Worm (Caenorhabditis elegans) whole organism, mixed stage, embryonic: Measurements from ENCODE around the gene F59B1.2.

Experiments
- M03D4.4 ChIP-seq: sonication (generic microtip); optimal IDR thresholded peaks from 2 replicates; lab custom pipeline; 2017; ENCODE audit warnings: mild to moderate bottlenecking, missing genetic modification characterization, missing compliant biosample characterization
- bed-3 ChIP-seq: fragments of 200-800 bp; sonication (Bioruptor generic); optimal IDR thresholded peaks from 3 replicates; lab custom pipeline; 2018; ENCODE audit warnings: mild to moderate bottlenecking, missing genetic modification characterization, moderate library complexity, missing compliant biosample characterization
- blmp-1 ChIP-seq: fragments of 150-350 bp; optimal IDR thresholded peaks from 2 replicates; lab custom pipeline; 2014; ENCODE audit warnings: missing biosample characterization, missing genetic modification characterization
- ceh-39 ChIP-seq: fragments of 150-350 bp; optimal IDR thresholded peaks from 2 replicates; lab custom pipeline; 2014; ENCODE audit warnings: missing biosample characterization, missing genetic modification characterization
- ceh-43 ChIP-seq: fragments of 200-800 bp; sonication (Bioruptor generic); optimal IDR thresholded peaks from 2 replicates; lab custom pipeline; 2018; ENCODE audit warnings: mild to moderate bottlenecking, missing genetic modification characterization, moderate library complexity, missing compliant biosample characterization
- ceh-83 ChIP-seq: fragments of 200-800 bp; sonication (Bioruptor generic); optimal IDR thresholded peaks from 2 replicates; lab custom pipeline; 2018; ENCODE audit warnings: mild to moderate bottlenecking, missing genetic modification characterization, missing compliant biosample characterization
- cnd-1 ChIP-seq: fragments of 200-800 bp; sonication (Bioruptor generic); optimal IDR thresholded peaks from 2 replicates; lab custom pipeline; 2018; ENCODE audit warnings: mild to moderate bottlenecking, missing genetic modification characterization, missing compliant biosample characterization
- drap-1 ChIP-seq: fragments of 200-800 bp; sonication (Bioruptor generic); optimal IDR thresholded peaks from 3 replicates; lab custom pipeline; 2018; ENCODE audit warnings: mild to moderate bottlenecking, missing genetic modification characterization, missing compliant biosample characterization
- elt-1 ChIP-seq: sonication (generic microtip); optimal IDR thresholded peaks from 2 replicates; lab custom pipeline; 2017; ENCODE audit warnings: missing genetic modification characterization, mild to moderate bottlenecking, missing compliant biosample characterization, antibody characterized with exemption, moderate library complexity, borderline replicate concordance; ENCODE audit not compliant: insufficient read depth
- elt-3 ChIP-seq: fragments of 150-350 bp; optimal IDR thresholded peaks from 2 replicates; lab custom pipeline; 2014; ENCODE audit warnings: missing biosample characterization, missing genetic modification characterization
- flh-1 ChIP-seq: fragments of 200-800 bp; sonication (Bioruptor generic); optimal IDR thresholded peaks from 2 replicates; lab custom pipeline; 2018; ENCODE audit warnings: mild to moderate bottlenecking, missing genetic modification characterization, moderate library complexity, missing compliant biosample characterization
- ham-2 ChIP-seq: fragments of 200-800 bp; sonication (Bioruptor generic); optimal IDR thresholded peaks from 2 replicates; lab custom pipeline; 2018; ENCODE audit warnings: mild to moderate bottlenecking, missing genetic modification characterization, missing compliant biosample characterization
- lin-13 ChIP-seq: fragments of 150-350 bp; optimal IDR thresholded peaks from 2 replicates; lab custom pipeline; 2014; ENCODE audit warnings: missing biosample characterization, missing genetic modification characterization
- lin-32 ChIP-seq: fragments of 200-800 bp; sonication (Bioruptor generic); optimal IDR thresholded peaks from 2 replicates; lab custom pipeline; 2018; ENCODE audit warnings: mild to moderate bottlenecking, missing genetic modification characterization, missing compliant biosample characterization
- lsy-2 ChIP-seq: fragments of 150-350 bp; optimal IDR thresholded peaks from 2 replicates; lab custom pipeline; 2014; ENCODE audit warnings: missing biosample characterization, missing genetic modification characterization
- mab-5 ChIP-seq: fragments of 150-350 bp; optimal IDR thresholded peaks from 2 replicates; lab custom pipeline; 2014; ENCODE audit warnings: missing biosample characterization, missing genetic modification characterization
- mep-1 ChIP-seq: fragments of 150-350 bp; optimal IDR thresholded peaks from 2 replicates; lab custom pipeline; 2017; ENCODE audit warnings: missing biosample characterization, missing genetic modification reagents, missing genetic modification characterization, inconsistent platforms
- mls-2 ChIP-seq: sonication (generic microtip); optimal IDR thresholded peaks from 2 replicates; lab custom pipeline; 2016; ENCODE audit warnings: mild to moderate bottlenecking, missing genetic modification characterization, moderate library complexity, missing compliant biosample characterization
- nhr-12 ChIP-seq: fragments of 150-350 bp; optimal IDR thresholded peaks from 2 replicates; lab custom pipeline; 2014; ENCODE audit warnings: missing biosample characterization, missing genetic modification characterization
- nhr-2 ChIP-seq: fragments of 150-350 bp; optimal IDR thresholded peaks from 2 replicates; lab custom pipeline; 2014; ENCODE audit warnings: missing biosample characterization, missing genetic modification characterization
- nhr-237 ChIP-seq: fragments of 150-350 bp; optimal IDR thresholded peaks from 2 replicates; lab custom pipeline; 2014; ENCODE audit warnings: missing biosample characterization, missing genetic modification characterization
- nhr-28 ChIP-seq: fragments of 150-350 bp; optimal IDR thresholded peaks from 2 replicates; lab custom pipeline; 2014; ENCODE audit warnings: missing biosample characterization, missing genetic modification characterization
- nhr-76 ChIP-seq: sonication (generic microtip); optimal IDR thresholded peaks from 2 replicates; lab custom pipeline; 2017; ENCODE audit warnings: missing biosample characterization, missing genetic modification characterization
- pha-4 ChIP-seq: fragments of 150-350 bp; optimal IDR thresholded peaks from 2 replicates; lab custom pipeline; 2018; ENCODE audit warnings: missing biosample characterization, missing genetic modification reagents, missing genetic modification characterization
- sem-2 ChIP-seq: fragments of 200-800 bp; sonication (Bioruptor generic); optimal IDR thresholded peaks from 2 replicates; lab custom pipeline; 2018; ENCODE audit warnings: mild to moderate bottlenecking, missing genetic modification characterization, missing compliant biosample characterization
- snpc-4 ChIP-seq: fragments of 150-350 bp; optimal IDR thresholded peaks from 2 replicates; lab custom pipeline; 2014; ENCODE audit warnings: missing biosample characterization, missing genetic modification characterization
- sptf-1 ChIP-seq: sonication (generic microtip); optimal IDR thresholded peaks from 2 replicates; lab custom pipeline; 2017; ENCODE audit warnings: mild to moderate bottlenecking, missing genetic modification characterization, moderate library complexity, missing compliant biosample characterization
- tbx-8 ChIP-seq: fragments of 200-800 bp; sonication (Bioruptor generic); optimal IDR thresholded peaks from 2 replicates; lab custom pipeline; 2018; ENCODE audit warnings: mild to moderate bottlenecking, missing genetic modification characterization, moderate library complexity, missing compliant biosample characterization
- unc-39 ChIP-seq: fragments of 150-350 bp; optimal IDR thresholded peaks from 2 replicates; lab custom pipeline; 2014; ENCODE audit warnings: missing biosample characterization, missing genetic modification characterization
- unc-62 ChIP-seq: fragments of 150-350 bp; optimal IDR thresholded peaks from 2 replicates; lab custom pipeline; 2014; ENCODE audit warnings: missing biosample characterization, missing genetic modification reagents, missing genetic modification characterization
- zip-8 ChIP-seq: fragments of 150-350 bp; optimal IDR thresholded peaks from 2 replicates; lab custom pipeline; 2014; ENCODE audit warnings: missing biosample characterization, missing genetic modification characterization
- ztf-11 ChIP-seq: fragments of 150-350 bp; optimal IDR thresholded peaks from 2 replicates; lab custom pipeline; 2014; ENCODE audit warnings: missing biosample characterization, missing genetic modification characterization

The F59B1.2 gene

ce11 chrV:3659472-3659871, 26.3 kb downstream of the F59B1.2 start, which contains the start of gene acr-23:
Gene acr-23 (minus strand): TSS chrV:3659572.
- TF ChIP-seq mls-2 (tag; lab: Kevin White, UChicago) (no peak), blmp-1 (no peak), nhr-2 (tag; lab: Kevin White, UChicago) (no peak), snpc-4 (tag; lab: Kevin White, UChicago) (no peak), ceh-83 (GFP tag; lab: Kevin White, UChicago) (no peak), cnd-1 (no peak), ceh-39 (tag; lab: Kevin White, UChicago) (no peak), ztf-11 (tag; lab: Kevin White, UChicago) (no peak), mep-1 (tag; lab: Kevin White, UChicago) (no peak), lin-13 (tag; lab: Kevin White, UChicago) (no peak)

- TF ChIP-seq ham-2 = no peak
- TF ChIP-seq flh-1 (GFP tag; lab: Kevin White, UChicago) = no peak
- TF ChIP-seq tbx-8 (GFP tag; lab: Kevin White, UChicago) = no peak
- TF ChIP-seq unc-39 (tag; lab: Kevin White, UChicago) = no peak
- no peak for TF ChIP-seq elt-1
- no peak for TF ChIP-seq ceh-43 (GFP tag; lab: Kevin White, UChicago)
- TF ChIP-seq drap-1 (GFP tag; lab: Kevin White, UChicago) = no peak
- no peak for TF ChIP-seq lin-32 (GFP tag; lab: Kevin White, UChicago)
- TF ChIP-seq nhr-76 (tag; lab: Kevin White, UChicago) = no peak
- no peak for TF ChIP-seq sptf-1
- TF ChIP-seq nhr-12 = no peak
- TF ChIP-seq mls-2 (tag; lab: Kevin White, UChicago) = no peak
- no peak for TF ChIP-seq mab-5
- TF ChIP-seq nhr-237 (tag; lab: Kevin White, UChicago) = no peak
- TF ChIP-seq lsy-2 (tag; lab: Kevin White, UChicago) = no peak
- no peak for TF ChIP-seq pha-4 (tag; lab: Kevin White, UChicago)
- TF ChIP-seq blmp-1 = no peak
- TF ChIP-seq lin-13 (tag; lab: Kevin White, UChicago) = no peak
These were observed 33.7 kb downstream of the F59B1.2 start, which contains the start of gene str-113 for ce11 chrV:3666887-3667286. Gene str-113 (minus strand): TSS chrV:3666987.

- TF ChIP-seq tbx-8 (GFP tag; lab: Kevin White, UChicago) (no peak), elt-3 (no peak), sptf-1 (no peak), nhr-237 (tag; lab: Kevin White, UChicago) (no peak)
These were observed 35.3 kb downstream of the F59B1.2 start, which contains the start of gene Y39H10B.2 for ce11 chrV:3668464-3668863. Gene Y39H10B.2 (plus strand): TSS chrV:3668764.

ce11 chrV:3670499-3670898, 37.4 kb downstream of the F59B1.2 start, which contains the start of gene Y39H10B.3:
Gene Y39H10B.3 (plus strand): TSS chrV:3670799.
- TF ChIP-seq M03D4.4 (tag; lab: Kevin White, UChicago) (no peak), drap-1 (GFP tag; lab: Kevin White, UChicago) (no peak), nhr-2 (tag; lab: Kevin White, UChicago) (no peak), lin-13 (tag; lab: Kevin White, UChicago) (no peak), sem-2 (no peak), blmp-1 (no peak), tbx-8 (GFP tag; lab: Kevin White, UChicago) (no peak), unc-39 (tag; lab: Kevin White, UChicago) (no peak), zip-8 (tag; lab: Kevin White, UChicago) (no peak), nhr-237 (tag; lab: Kevin White, UChicago) (no peak), flh-1 (GFP tag; lab: Kevin White, UChicago) (no peak), elt-3 (no peak), lin-32 (GFP tag; lab: Kevin White, UChicago) (no peak), mab-5 (no peak), nhr-28 (tag; lab: Kevin White, UChicago) (no peak), mls-2 (tag; lab: Kevin White, UChicago) (no peak), unc-62 (GFP tag; lab: Kevin White, UChicago) (no peak)

- no peak for TF ChIP-seq cnd-1
- no peak for TF ChIP-seq ceh-83 (GFP tag; lab: Kevin White, UChicago)
- TF ChIP-seq M03D4.4 (tag; lab: Kevin White, UChicago) = no peak
- TF ChIP-seq sem-2 = no peak
- no peak for TF ChIP-seq nhr-237 (tag; lab: Kevin White, UChicago)
- TF ChIP-seq lin-13 (tag; lab: Kevin White, UChicago) = no peak
- TF ChIP-seq bed-3 (GFP tag; lab: Kevin White, UChicago) = no peak
These were observed 39.9 kb downstream of the F59B1.2 start, which contains the start of gene pals-33 for ce11 chrV:3673080-3673479. Gene pals-33 (plus strand): TSS chrV:3673380.
